Fruit fly (Drosophila melanogaster) S2 (cell line): ENCODE data around the gene Tace.

Source experiments
- CG8478 ChIP-seq: fragments of >200 bp; optimal IDR thresholded peaks from 2 replicates; lab custom pipeline; 2018
- CTCF ChIP-seq, 2 experiments: fragments of >200 bp; optimal IDR thresholded peaks; 2 replicates each; lab custom pipeline; 2018

DNA sequence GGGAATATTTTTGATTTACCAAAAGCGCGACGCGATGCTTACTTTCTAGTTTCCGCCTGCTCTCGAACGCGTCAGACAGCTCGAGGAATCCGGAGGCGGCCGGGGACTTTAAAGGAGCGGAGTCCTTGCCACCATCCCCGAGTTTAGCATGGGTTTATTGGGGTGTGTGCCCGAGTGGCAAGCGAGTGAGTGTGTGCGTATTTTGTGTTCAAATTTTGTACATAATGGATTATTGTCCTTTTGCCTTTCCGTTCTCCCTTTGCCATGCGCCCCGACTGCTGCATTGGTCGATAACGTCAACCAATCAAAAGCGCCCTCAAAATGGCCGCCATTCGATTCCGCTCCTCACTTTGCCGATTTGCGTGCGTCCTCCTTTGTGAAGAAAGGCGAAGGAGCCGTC, 29.7 kb downstream of the Tace start:
- no peak for TF ChIP-seq CG8478 (lab: Kevin White, UChicago)
- TF ChIP-seq CTCF (optimal IDR thresholded peaks at IDR 0.05; lab: Kevin White, UChicago): no peak
